Worm (Caenorhabditis elegans) whole organism, young adult: ENCODE results near the gene lgc-48.

Experiments used
- F33H1.4 ChIP-seq: fragments of 200-800 bp; sonication (Bioruptor generic); IDR thresholded peaks from 2 replicates; pipeline ENCODE4 v1.3.6; 2022; ENCODE audit warnings: missing genetic modification reagents, missing genetic modification characterization, missing compliant biosample characterization
- F49E8.2 ChIP-seq: sonication (generic microtip); optimal IDR thresholded peaks from 3 replicates; lab custom pipeline; 2017; ENCODE audit warnings: missing genetic modification characterization, mild to moderate bottlenecking, missing compliant biosample characterization, antibody characterized with exemption, moderate library complexity; ENCODE audit not compliant: insufficient read depth
- F57C9.4 ChIP-seq: sonication (generic microtip); optimal IDR thresholded peaks from 2 replicates; lab custom pipeline; 2017; ENCODE audit warnings: mild to moderate bottlenecking, missing genetic modification characterization, missing compliant biosample characterization
- K11D2.4 ChIP-seq: fragments of 200-800 bp; sonication (Bioruptor generic); IDR thresholded peaks from 2 replicates; pipeline ENCODE4 v1.3.6; 2022; ENCODE audit warnings: missing genetic modification reagents, missing genetic modification characterization, missing compliant biosample characterization
- T26A5.8 ChIP-seq: sonication (generic microtip); optimal IDR thresholded peaks from 2 replicates; lab custom pipeline; 2016; ENCODE audit warnings: missing genetic modification characterization, missing compliant biosample characterization
- Y56A3A.18 ChIP-seq: fragments of 200-800 bp; sonication (Bioruptor generic); IDR thresholded peaks from 2 replicates; pipeline ENCODE4 v1.3.6; 2022; ENCODE audit warnings: missing genetic modification reagents, missing genetic modification characterization, missing compliant biosample characterization
- Y95B8A.8 ChIP-seq: fragments of 200-800 bp; sonication (Bioruptor generic); IDR thresholded peaks from 2 replicates; pipeline ENCODE4 v1.3.6; 2022; ENCODE audit warnings: missing genetic modification reagents, missing genetic modification characterization, missing compliant biosample characterization
- ZK185.1 ChIP-seq: sonication (generic microtip); optimal IDR thresholded peaks from 2 replicates; lab custom pipeline; 2016; ENCODE audit warnings: mild to moderate bottlenecking, missing genetic modification characterization, missing compliant biosample characterization; ENCODE audit not compliant: poor library complexity, severe bottlenecking
- atf-7 ChIP-seq: sonication (generic microtip); optimal IDR thresholded peaks from 2 replicates; lab custom pipeline; 2017; ENCODE audit warnings: mild to moderate bottlenecking, missing genetic modification characterization, missing compliant biosample characterization
- bed-1 ChIP-seq: fragments of 200-800 bp; sonication (Bioruptor generic); IDR thresholded peaks from 2 replicates; pipeline ENCODE4 v1.3.6; 2022; ENCODE audit warnings: missing genetic modification reagents, missing genetic modification characterization, missing compliant biosample characterization
- cebp-1 ChIP-seq, 2 experiments: fragments of 200-800 bp in 1 of 2; sonication (Bioruptor generic) in 1 of 2; sonication (generic microtip) in 1 of 2; IDR thresholded peaks in 1 of 2; optimal IDR thresholded peaks in 1 of 2; 2 replicates each; pipeline versions ENCODE4 v1.3.6 to Lab custom; 2017 to 2022; ENCODE audit warnings: missing compliant biosample characterization in 2 of 2, missing genetic modification characterization in 2 of 2, mild to moderate bottlenecking in 1 of 2, missing genetic modification reagents in 1 of 2, moderate library complexity in 1 of 2
- cebp-2 ChIP-seq: fragments of 200-800 bp; sonication (Bioruptor generic); IDR thresholded peaks from 2 replicates; pipeline ENCODE4 v1.3.6; 2022; ENCODE audit warnings: missing genetic modification characterization, missing compliant biosample characterization
- dox-1 ChIP-seq: fragments of 200-800 bp; sonication (Bioruptor generic); IDR thresholded peaks from 2 replicates; pipeline ENCODE4 v1.3.6; 2022; ENCODE audit warnings: missing genetic modification reagents, missing genetic modification characterization, missing compliant biosample characterization
- egl-44 ChIP-seq: fragments of 200-800 bp; sonication (Bioruptor generic); IDR thresholded peaks from 2 replicates; pipeline ENCODE4 v1.3.6; 2022; ENCODE audit warnings: missing genetic modification reagents, missing genetic modification characterization, missing compliant biosample characterization
- egrh-3 ChIP-seq: fragments of 200-800 bp; sonication (Bioruptor generic); IDR thresholded peaks from 2 replicates; pipeline ENCODE4 v1.3.6; 2022; ENCODE audit warnings: missing genetic modification reagents, missing genetic modification characterization, missing compliant biosample characterization
- ekl-4 ChIP-seq: fragments of 200-800 bp; sonication (Bioruptor generic); IDR thresholded peaks from 2 replicates; pipeline ENCODE4 v1.3.6; 2022; ENCODE audit warnings: missing genetic modification reagents, missing genetic modification characterization, missing compliant biosample characterization
- hlh-12 ChIP-seq: sonication (generic microtip); optimal IDR thresholded peaks from 2 replicates; lab custom pipeline; 2016; ENCODE audit warnings: missing genetic modification characterization, missing compliant biosample characterization
- hmg-1.2 ChIP-seq: fragments of 200-800 bp; sonication (Bioruptor generic); IDR thresholded peaks from 2 replicates; pipeline ENCODE4 v1.3.6; 2022; ENCODE audit warnings: missing genetic modification reagents, missing genetic modification characterization, missing compliant biosample characterization
- lag-1 ChIP-seq: fragments of 200-800 bp; sonication (Bioruptor generic); IDR thresholded peaks from 2 replicates; pipeline ENCODE4 v1.3.6; 2022; ENCODE audit warnings: missing genetic modification reagents, missing genetic modification characterization, missing compliant biosample characterization
- let-526 ChIP-seq: fragments of 200-800 bp; sonication (Bioruptor generic); IDR thresholded peaks from 2 replicates; pipeline ENCODE4 v1.3.6; 2022; ENCODE audit warnings: missing genetic modification reagents, missing genetic modification characterization, missing compliant biosample characterization
- madf-10 ChIP-seq: sonication (generic microtip); optimal IDR thresholded peaks from 2 replicates; lab custom pipeline; 2016; ENCODE audit warnings: mild to moderate bottlenecking, missing genetic modification characterization, missing compliant biosample characterization
- madf-3 ChIP-seq: fragments of 200-800 bp; sonication (Bioruptor generic); IDR thresholded peaks from 2 replicates; pipeline ENCODE4 v1.3.6; 2022; ENCODE audit warnings: missing genetic modification reagents, missing genetic modification characterization, missing compliant biosample characterization
- mes-4 ChIP-seq: sonication (generic microtip); optimal IDR thresholded peaks from 2 replicates; lab custom pipeline; 2016; ENCODE audit warnings: missing genotype, missing genetic modification characterization, missing compliant biosample characterization
- mxl-1 ChIP-seq: sonication (generic microtip); optimal IDR thresholded peaks from 2 replicates; lab custom pipeline; 2016; ENCODE audit warnings: missing genetic modification characterization, missing compliant biosample characterization
- nfya-1 ChIP-seq: sonication (generic microtip); optimal IDR thresholded peaks from 2 replicates; lab custom pipeline; 2017; ENCODE audit warnings: antibody characterized with exemption, missing compliant biosample characterization, missing genetic modification characterization, borderline replicate concordance; ENCODE audit not compliant: insufficient read depth
- nhr-120 ChIP-seq: fragments of 200-800 bp; sonication (Bioruptor generic); IDR thresholded peaks from 2 replicates; pipeline ENCODE4 v1.3.6; 2022; ENCODE audit warnings: missing genetic modification characterization, missing compliant biosample characterization
- nhr-80 ChIP-seq: sonication (generic microtip); optimal IDR thresholded peaks from 2 replicates; lab custom pipeline; 2016; ENCODE audit warnings: missing genetic modification characterization, missing compliant biosample characterization
- nhr-90 ChIP-seq: sonication (generic microtip); optimal IDR thresholded peaks from 2 replicates; lab custom pipeline; 2016; ENCODE audit warnings: missing genotype, mild to moderate bottlenecking, missing genetic modification characterization, missing compliant biosample characterization
- pbrm-1 ChIP-seq: fragments of 200-800 bp; sonication (Bioruptor generic); IDR thresholded peaks from 2 replicates; pipeline ENCODE4 v1.3.6; 2022; ENCODE audit warnings: missing genetic modification reagents, missing genetic modification characterization, missing compliant biosample characterization
- pha-4 ChIP-seq: fragments of 150-350 bp; sonication (generic microtip); optimal IDR thresholded peaks from 2 replicates; lab custom pipeline; 2014; ENCODE audit warnings: missing biosample characterization, missing genetic modification reagents, missing genetic modification characterization
- rec-8 ChIP-seq, 2 experiments: sonication (generic microtip); optimal IDR thresholded peaks; 2 replicates each; lab custom pipeline; 2016; ENCODE audit warnings: mild to moderate bottlenecking in 2 of 2, missing genetic modification characterization in 2 of 2, missing genetic modification reagents in 2 of 2, missing genotype in 2 of 2, missing biosample characterization in 1 of 2, missing compliant biosample characterization in 1 of 2, moderate library complexity in 1 of 2
- snpc-1.3 ChIP-seq: sonication (generic microtip); optimal IDR thresholded peaks from 2 replicates; lab custom pipeline; 2017; ENCODE audit warnings: missing genetic modification characterization, mild to moderate bottlenecking, missing compliant biosample characterization, antibody characterized with exemption, moderate library complexity, missing genotype, missing genetic modification reagents; ENCODE audit not compliant: insufficient read depth
- snpc-3.4 ChIP-seq: sonication (generic microtip); optimal IDR thresholded peaks from 2 replicates; lab custom pipeline; 2017; ENCODE audit warnings: missing genetic modification characterization, mild to moderate bottlenecking, missing compliant biosample characterization, antibody characterized with exemption, moderate library complexity, missing genotype, missing genetic modification reagents
- snpc-4 ChIP-seq, 5 experiments: fragments of 150-350 bp in 1 of 5; sonication (generic microtip) in 4 of 5; optimal IDR thresholded peaks; 2 replicates each; lab custom pipeline; 2014 to 2018; ENCODE audit warnings: missing genetic modification characterization in 5 of 5, missing biosample characterization in 3 of 5, antibody characterized with exemption in 2 of 5, mild to moderate bottlenecking in 2 of 5, missing compliant biosample characterization in 2 of 5, missing genotype in 2 of 5, moderate library complexity in 2 of 5, missing genetic modification reagents in 1 of 5
- zfh-2 ChIP-seq: fragments of 200-800 bp; sonication (Bioruptor generic); conservative IDR thresholded peaks from 2 replicates; pipeline ENCODE4 v1.3.6; 2022; ENCODE audit warnings: missing genetic modification reagents, missing genetic modification characterization, missing compliant biosample characterization
- ztf-22 ChIP-seq: fragments of 200-800 bp; sonication (Bioruptor generic); optimal IDR thresholded peaks from 2 replicates; lab custom pipeline; 2018; ENCODE audit warnings: mild to moderate bottlenecking, missing genetic modification characterization, moderate library complexity, missing compliant biosample characterization
- ztf-26 ChIP-seq: sonication (generic microtip); optimal IDR thresholded peaks from 2 replicates; lab custom pipeline; 2017; ENCODE audit warnings: missing genetic modification characterization, missing compliant biosample characterization
- ztf-3 ChIP-seq: fragments of 200-800 bp; sonication (Bioruptor generic); optimal IDR thresholded peaks from 2 replicates; lab custom pipeline; 2018; ENCODE audit warnings: mild to moderate bottlenecking, missing genetic modification characterization, missing compliant biosample characterization

lgc-48 gene

DNA sequence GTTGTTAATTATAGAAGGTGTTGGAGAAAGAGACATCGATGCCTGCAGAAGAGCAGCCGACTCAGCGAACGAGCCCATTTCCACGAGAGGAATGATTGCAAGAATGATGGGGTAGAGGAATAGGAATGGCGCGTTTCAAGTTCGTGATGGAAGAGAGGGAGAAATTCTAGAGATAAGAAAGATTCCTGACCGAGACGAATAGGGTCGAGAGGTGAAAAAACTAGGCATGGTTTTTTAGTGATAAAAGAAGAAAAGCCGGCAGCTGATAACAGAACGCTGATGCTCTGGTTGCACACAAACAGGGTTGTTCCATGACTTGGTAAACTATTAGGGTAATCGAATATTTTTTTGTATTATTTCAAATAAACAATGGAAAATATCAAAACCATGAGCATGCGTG, 32.8 kb downstream of the lgc-48 start:
- TF ChIP-seq nhr-80: peak; percentile 97
- TF ChIP-seq pbrm-1 (GFP tag; lab: Robert Waterston, UW): no peak
- no peak for TF ChIP-seq lag-1 (GFP tag; lab: Robert Waterston, UW)
- TF ChIP-seq ekl-4 (GFP tag; lab: Robert Waterston, UW): no peak
- TF ChIP-seq F57C9.4 (tag; lab: Kevin White, UChicago): no peak
- TF ChIP-seq F49E8.2: no peak
- TF ChIP-seq cebp-1 (GFP tag; IDR thresholded peaks at IDR 0.05; lab: Robert Waterston, UW): no peak
- peak; percentile 13 for TF ChIP-seq cebp-1 (tag; optimal IDR thresholded peaks at IDR 0.05; lab: Kevin White, UChicago)
- peak; percentile 52 for TF ChIP-seq ztf-22 (GFP tag; lab: Kevin White, UChicago)
- TF ChIP-seq dox-1 (GFP tag; lab: Robert Waterston, UW): peak; percentile 64
- no peak for TF ChIP-seq K11D2.4
- peak; percentile 50; the same call in 1 of the 2 replicates for TF ChIP-seq zfh-2 (GFP tag; lab: Robert Waterston, UW)
- TF ChIP-seq snpc-4 (GFP tag; optimal IDR thresholded peaks at IDR 0.05; lab: Kevin White, UChicago): no peak
- no peak for TF ChIP-seq snpc-4 (tag; optimal IDR thresholded peaks at IDR 0.05; lab: Kevin White, UChicago)
- 0 out of 2 replicates have a peak, but pooled peaks have one; percentile 59 for TF ChIP-seq egl-44

DNA sequence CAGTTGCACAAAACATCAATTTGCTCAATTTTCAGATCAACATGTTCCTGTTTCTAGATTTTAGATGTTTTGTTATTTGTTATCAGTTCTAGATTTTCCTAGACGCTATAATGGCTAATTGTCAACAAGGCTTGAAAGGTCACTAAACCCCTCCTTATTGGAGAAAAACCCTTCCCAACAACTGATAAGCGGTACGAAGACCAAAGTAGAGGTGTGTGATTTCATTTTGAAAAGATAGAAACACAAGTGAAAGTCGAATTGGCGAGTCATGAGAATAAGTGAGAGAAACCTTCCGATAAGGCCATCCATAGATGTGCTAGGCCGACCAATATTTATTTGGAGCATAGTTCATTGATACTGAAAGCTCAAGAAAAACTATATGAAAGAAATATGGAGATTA, 33.6 kb downstream of the lgc-48 start:
- TF ChIP-seq egl-44: 0 out of 2 replicates have a peak, but pooled peaks have one; percentile 25
- peak; percentile 6 for TF ChIP-seq madf-10 (tag; lab: Kevin White, UChicago)
- TF ChIP-seq ZK185.1 (tag; lab: Kevin White, UChicago): no peak
- TF ChIP-seq dox-1 (GFP tag; lab: Robert Waterston, UW): no peak
- TF ChIP-seq cebp-1 (GFP tag; IDR thresholded peaks at IDR 0.05; lab: Robert Waterston, UW): no peak
- TF ChIP-seq cebp-1 (tag; optimal IDR thresholded peaks at IDR 0.05; lab: Kevin White, UChicago): peak; percentile 21
- TF ChIP-seq atf-7 (tag; lab: Kevin White, UChicago): peak; percentile 41
- TF ChIP-seq nhr-80: peak; percentile 86

DNA sequence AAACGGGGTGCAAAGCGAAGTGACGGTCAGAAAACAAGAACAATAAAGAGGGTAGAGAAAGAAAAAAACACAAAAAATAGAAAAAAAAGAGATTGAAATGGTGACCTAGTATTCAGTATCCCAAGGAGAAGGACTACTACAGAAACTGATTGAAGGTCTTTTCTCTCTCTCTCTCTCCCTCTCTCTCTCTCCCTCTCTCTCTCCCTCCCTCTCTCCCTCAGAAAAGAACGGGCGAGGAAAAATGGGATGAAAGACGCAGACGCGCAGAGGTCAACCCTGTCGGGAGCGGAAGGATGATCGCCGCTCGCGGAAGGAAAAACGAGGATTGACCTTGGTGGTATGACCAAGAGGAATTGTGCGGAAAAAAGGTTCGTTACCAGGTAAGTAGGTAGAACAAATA, 34.5 kb downstream of the lgc-48 start:
- peak; percentile 63 for TF ChIP-seq egrh-3
- TF ChIP-seq T26A5.8 (tag; lab: Kevin White, UChicago): no peak
- TF ChIP-seq mes-4 (tag; lab: Kevin White, UChicago): no peak
- peak; percentile 17 for TF ChIP-seq nhr-80
- no peak for TF ChIP-seq snpc-1.3 (tag; lab: Kevin White, UChicago)
- no peak; the same call in 1 of the 2 replicates for TF ChIP-seq hmg-1.2 (GFP tag; lab: Robert Waterston, UW)
- TF ChIP-seq snpc-4 (GFP tag; optimal IDR thresholded peaks at IDR 0.05; lab: Kevin White, UChicago): no peak
- TF ChIP-seq snpc-4 (tag; optimal IDR thresholded peaks at IDR 0.05; lab: Kevin White, UChicago): no peak
- TF ChIP-seq nhr-120 (GFP tag; lab: Robert Waterston, UW): no peak
- peak; percentile 89 for TF ChIP-seq zfh-2 (GFP tag; lab: Robert Waterston, UW)
- peak; percentile 50; the same call in 1 of the 2 replicates for TF ChIP-seq dox-1 (GFP tag; lab: Robert Waterston, UW)
- no peak for TF ChIP-seq ztf-3

DNA sequence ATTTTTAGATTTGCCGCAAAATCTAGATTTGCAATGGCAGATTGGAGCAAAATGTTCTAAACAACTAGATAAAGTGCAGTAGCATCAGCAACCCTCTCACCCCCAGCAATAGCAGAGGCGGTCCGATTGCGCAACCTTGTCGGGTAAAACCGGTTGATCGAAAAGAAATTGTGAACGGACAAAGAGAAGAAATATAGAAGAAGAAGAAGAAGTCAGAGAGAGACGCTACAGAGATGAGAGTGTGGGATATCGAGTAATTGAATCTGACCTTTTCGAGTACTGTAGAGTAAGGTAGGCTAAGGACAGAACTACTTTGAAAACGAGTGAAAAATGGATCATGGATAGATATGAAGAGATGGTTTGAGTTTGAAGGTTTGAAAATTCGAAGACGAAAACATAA, 35.8 kb downstream of the lgc-48 start:
- no peak for TF ChIP-seq cebp-1 (GFP tag; IDR thresholded peaks at IDR 0.05; lab: Robert Waterston, UW)
- TF ChIP-seq cebp-1 (tag; optimal IDR thresholded peaks at IDR 0.05; lab: Kevin White, UChicago): peak; percentile 19
- no peak for TF ChIP-seq mxl-1

DNA sequence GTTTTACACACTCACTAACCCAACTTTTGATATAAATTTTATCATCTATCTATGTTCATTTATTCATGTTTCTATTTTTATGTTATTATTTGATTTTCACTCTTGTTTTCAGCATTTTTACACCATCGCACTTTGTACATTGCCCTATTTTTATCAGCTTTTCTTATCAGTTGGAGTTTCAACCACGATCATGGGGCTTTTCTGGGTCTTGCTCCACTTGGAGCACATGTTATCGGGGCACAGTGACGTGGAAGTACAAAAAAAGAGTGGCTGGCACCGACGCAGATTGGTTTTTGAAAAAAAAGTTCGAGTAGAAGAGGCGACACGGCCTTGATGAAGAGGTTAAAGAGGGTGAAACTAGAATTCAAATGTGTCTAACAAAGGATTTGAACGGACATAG, 37.1 kb downstream of the lgc-48 start:
- no peak for TF ChIP-seq nhr-90 (tag; lab: Kevin White, UChicago)
- TF ChIP-seq snpc-3.4 (tag; lab: Kevin White, UChicago): no peak
- no peak for TF ChIP-seq rec-8 (tag; optimal IDR thresholded peaks at IDR 0.05; lab: Kevin White, UChicago)
- no peak for TF ChIP-seq ztf-26 (tag; lab: Kevin White, UChicago)
- TF ChIP-seq Y56A3A.18 (GFP tag; lab: Robert Waterston, UW): no peak
- no peak for TF ChIP-seq nfya-1 (tag; lab: Kevin White, UChicago)
- no peak for TF ChIP-seq F33H1.4 (GFP tag; lab: Robert Waterston, UW)
- no peak for TF ChIP-seq mes-4 (tag; lab: Kevin White, UChicago)
- TF ChIP-seq let-526 (GFP tag; lab: Robert Waterston, UW): no peak
- no peak for TF ChIP-seq cebp-1 (GFP tag; IDR thresholded peaks at IDR 0.05; lab: Robert Waterston, UW)
- TF ChIP-seq cebp-1 (tag; optimal IDR thresholded peaks at IDR 0.05; lab: Kevin White, UChicago): peak; percentile 48
- TF ChIP-seq madf-3 (GFP tag; lab: Robert Waterston, UW): no peak
- no peak for TF ChIP-seq pha-4 (tag; lab: Kevin White, UChicago)
- no peak for TF ChIP-seq bed-1 (GFP tag; lab: Robert Waterston, UW)
- TF ChIP-seq Y95B8A.8 (GFP tag; lab: Robert Waterston, UW): 0 out of 2 replicates have a peak, but pooled peaks have one; percentile 62
- no peak for TF ChIP-seq K11D2.4
- TF ChIP-seq cebp-2 (GFP tag; lab: Robert Waterston, UW): no peak
- TF ChIP-seq egrh-3: no peak
- TF ChIP-seq snpc-1.3 (tag; lab: Kevin White, UChicago): no peak
- TF ChIP-seq hlh-12 (tag; lab: Kevin White, UChicago): no peak
